Fruit fly (Drosophila melanogaster): ENCODE data around the gene a6.

Gene a6

DNA sequence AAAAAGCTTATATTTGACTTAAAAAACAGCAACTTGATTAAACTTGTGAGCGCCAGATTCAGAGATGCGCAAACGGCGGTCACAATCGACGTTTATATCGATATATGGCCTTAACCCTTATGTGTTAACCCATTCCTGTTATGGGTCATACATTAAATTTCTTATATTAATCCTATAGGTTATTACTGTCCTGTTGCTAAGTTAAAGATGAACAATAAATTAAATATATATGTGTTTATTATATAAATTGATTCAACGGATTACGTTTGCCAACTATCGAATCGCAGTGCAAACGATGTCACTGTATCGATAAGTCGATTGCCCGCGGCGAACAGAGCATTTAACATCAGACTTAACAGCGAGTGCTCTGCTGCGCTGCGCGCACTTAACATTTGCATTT, 26.5 kb downstream of the a6 start, which contains the start of the genes CG3740 and hfw (continued):
- no peak for TF ChIP-seq kah (GFP tag; optimal IDR thresholded peaks at IDR 0.05)
- peak; percentile 30 for TF ChIP-seq CG31388 (GFP tag; optimal IDR thresholded peaks at IDR 0.05)
- no peak for TF ChIP-seq fu2 (GFP tag; optimal IDR thresholded peaks at IDR 0.05)
- peak; percentile 53 for TF ChIP-seq Fer3 (tag; optimal IDR thresholded peaks at IDR 0.05)
- peak; percentile 82 for TF ChIP-seq CG30403 (GFP tag; optimal IDR thresholded peaks at IDR 0.05)
- TF ChIP-seq CG3726 (GFP tag; IDR thresholded peaks at IDR 0.05), result no peak
- TF ChIP-seq CG6765 (GFP tag; optimal IDR thresholded peaks at IDR 0.05), result no peak
- peak; percentile 67 for TF ChIP-seq E2f2 (GFP tag; IDR thresholded peaks at IDR 0.05)
- no peak for TF ChIP-seq CG8478 (optimal IDR thresholded peaks at IDR 0.05)
- peak; percentile 48; the same call in 1 of the 2 replicates for TF ChIP-seq seq (GFP tag; IDR thresholded peaks at IDR 0.05)
- peak; percentile 72 for TF ChIP-seq Dref (GFP tag; IDR thresholded peaks at IDR 0.05)
- TF ChIP-seq Deaf1 (tag; optimal IDR thresholded peaks at IDR 0.05), result peak; percentile 28
- peak; percentile 53 for TF ChIP-seq CG30020 (tag; optimal IDR thresholded peaks at IDR 0.05)
- TF ChIP-seq Elba2 (GFP tag; optimal IDR thresholded peaks at IDR 0.05), result peak; percentile 31
- TF ChIP-seq CG8089 (GFP tag; optimal IDR thresholded peaks at IDR 0.05), result peak; percentile 6
- TF ChIP-seq oc (tag; optimal IDR thresholded peaks at IDR 0.05), result peak; percentile 36
- peak; percentile 51; the same call in 1 of the 3 replicates for TF ChIP-seq Mrtf (GFP tag; IDR thresholded peaks at IDR 0.05)
- no peak for TF ChIP-seq btn (GFP tag; optimal IDR thresholded peaks at IDR 0.05)
- TF ChIP-seq CG13424 (tag; optimal IDR thresholded peaks at IDR 0.05), result peak; percentile 74
- peak; percentile 75 for TF ChIP-seq unpg (GFP tag; optimal IDR thresholded peaks at IDR 0.05)
- peak; percentile 84 for TF ChIP-seq sna (GFP tag; IDR thresholded peaks at IDR 0.05; ENCODE audit: partially characterized antibody)
- no peak for TF ChIP-seq her (GFP tag; optimal IDR thresholded peaks at IDR 0.05)
- TF ChIP-seq az2 (GFP tag; optimal IDR thresholded peaks at IDR 0.05), result peak; percentile 63
- TF ChIP-seq CG17328 (GFP tag; IDR thresholded peaks at IDR 0.05), result peak; percentile 70
- peak; percentile 60 for TF ChIP-seq CG8924 (tag; optimal IDR thresholded peaks at IDR 0.05)
- TF ChIP-seq wor (GFP tag; IDR thresholded peaks at IDR 0.05), result peak; percentile 37; the same call in 1 of the 2 replicates
- peak; percentile 60 for TF ChIP-seq PHDP (tag; optimal IDR thresholded peaks at IDR 0.05)
- no peak for TF ChIP-seq Doc2 (GFP tag; IDR thresholded peaks at IDR 0.05)
- peak; percentile 66 for TF ChIP-seq NFAT (GFP tag; IDR thresholded peaks at IDR 0.05)
- peak; percentile 94 for TF ChIP-seq HLH4C (GFP tag; IDR thresholded peaks at IDR 0.05; ENCODE audit: partially characterized antibody)
- peak in 1 of 3 experiments; percentile 69 for TF ChIP-seq lola (GFP tag; optimal IDR thresholded peaks at IDR 0.05)
- TF ChIP-seq unc-4 (GFP tag; IDR thresholded peaks at IDR 0.05; ENCODE audit: partially characterized antibody), result peak; percentile 94
- TF ChIP-seq CG8765 (GFP tag; IDR thresholded peaks at IDR 0.05), result peak; percentile 28; the same call in 1 of the 2 replicates
- TF ChIP-seq CG11247 (GFP tag; IDR thresholded peaks at IDR 0.05), result peak; percentile 75
- TF ChIP-seq CG15696 (tag; optimal IDR thresholded peaks at IDR 0.05), result peak; percentile 65
- TF ChIP-seq cwo (GFP tag; optimal IDR thresholded peaks at IDR 0.05), result peak; percentile 27
- TF ChIP-seq CG2889 (GFP tag; IDR thresholded peaks at IDR 0.05), result peak; percentile 53; the same call in 2 of the 3 replicates
- TF ChIP-seq vfl (GFP tag; optimal IDR thresholded peaks at IDR 0.05), result no peak
- peak; percentile 38 for TF ChIP-seq Hsf (GFP tag; optimal IDR thresholded peaks at IDR 0.05)
- 0 out of 2 replicates have a peak, but pooled peaks have one; percentile 21 for TF ChIP-seq peb (GFP tag; IDR thresholded peaks at IDR 0.05)
- peak; percentile 74 for TF ChIP-seq lbe (GFP tag; optimal IDR thresholded peaks at IDR 0.05)
- TF ChIP-seq CG12659 (GFP tag; optimal IDR thresholded peaks at IDR 0.05), result peak; percentile 79
- peak in 1 of 2 experiments; percentile 24 for TF ChIP-seq crp (GFP tag; optimal IDR thresholded peaks at IDR 0.05)
- TF ChIP-seq ro (GFP tag; IDR thresholded peaks at IDR 0.05), result 0 out of 2 replicates have a peak, but pooled peaks have one; percentile 22
- TF ChIP-seq gfzf (GFP tag; optimal IDR thresholded peaks at IDR 0.05), result no peak
- peak; percentile 83 for TF ChIP-seq CG6791 (GFP tag; IDR thresholded peaks at IDR 0.05; ENCODE audit: partially characterized antibody)
- TF ChIP-seq Aef1 (GFP tag; IDR thresholded peaks at IDR 0.05), result peak; percentile 79
- TF ChIP-seq GATAe (GFP tag; conservative IDR thresholded peaks at IDR 0.05), result peak; percentile 43; the same call in 1 of the 2 replicates
- no peak for TF ChIP-seq MTF-1 (GFP tag; optimal IDR thresholded peaks at IDR 0.05; ENCODE audit: borderline replicate concordance)
- peak; percentile 72; the same call in 1 of the 3 replicates for TF ChIP-seq zen2 (GFP tag; IDR thresholded peaks at IDR 0.05; ENCODE audit: partially characterized antibody)
